Fruit fly (Drosophila melanogaster) whole organism, prepupa: ENCODE measurements around the gene CG6610.

ENCODE experiments used
- CG32006 ChIP-seq: fragments of 200-800 bp; sonication (Bioruptor generic); optimal IDR thresholded peaks from 3 replicates; lab custom pipeline; 2017; ENCODE audit warnings: missing biosample characterization, mild to moderate bottlenecking, missing genetic modification characterization
- CG4318 ChIP-seq: fragments of 200-800 bp; sonication (Bioruptor generic); optimal IDR thresholded peaks from 3 replicates; lab custom pipeline; 2017; ENCODE audit warnings: missing biosample characterization, mild to moderate bottlenecking, missing genetic modification characterization
- CG6808 ChIP-seq: fragments of 200-800 bp; sonication (Bioruptor generic); optimal IDR thresholded peaks from 3 replicates; lab custom pipeline; 2017; ENCODE audit warnings: missing biosample characterization, missing genetic modification characterization, mild to moderate bottlenecking, moderate library complexity, missing genetic modification reagents
- CG9139 ChIP-seq: fragments of 200-800 bp; sonication (Bioruptor generic); optimal IDR thresholded peaks from 3 replicates; lab custom pipeline; 2017; ENCODE audit warnings: missing biosample characterization, mild to moderate bottlenecking, missing genetic modification characterization
- Eip93F ChIP-seq: fragments of 200-800 bp; sonication (Bioruptor generic); optimal IDR thresholded peaks from 2 replicates; lab custom pipeline; 2016; ENCODE audit warnings: missing biosample characterization, mild to moderate bottlenecking, missing genetic modification characterization
- Gug ChIP-seq: fragments of 200-800 bp; sonication (Bioruptor generic); IDR thresholded peaks from 2 replicates; pipeline ENCODE4 v1.3.6; 2022; ENCODE audit warnings: missing biosample characterization, missing genetic modification characterization
- Sox102F ChIP-seq: fragments of 200-800 bp; sonication (Bioruptor generic); optimal IDR thresholded peaks from 2 replicates; lab custom pipeline; 2016; ENCODE audit warnings: missing biosample characterization, mild to moderate bottlenecking, missing genetic modification characterization
- dac ChIP-seq: fragments of 200-800 bp; sonication (Bioruptor generic); optimal IDR thresholded peaks from 2 replicates; lab custom pipeline; 2017; ENCODE audit warnings: missing biosample characterization, mild to moderate bottlenecking, missing genetic modification characterization
- dsx ChIP-seq: fragments of 200-800 bp; optimal IDR thresholded peaks from 3 replicates; lab custom pipeline; 2019; ENCODE audit warnings: missing biosample characterization, mild to moderate bottlenecking, missing genetic modification characterization, moderate library complexity; ENCODE audit not compliant: poor library complexity, severe bottlenecking
- ss ChIP-seq, 2 experiments: fragments of 200-800 bp; sonication (Bioruptor generic); optimal IDR thresholded peaks; 2 replicates in 1 of 2; 3 replicates in 1 of 2; lab custom pipeline; 2017 to 2018; ENCODE audit warnings: mild to moderate bottlenecking in 2 of 2, missing biosample characterization in 2 of 2, missing genetic modification characterization in 2 of 2, moderate library complexity in 1 of 2
- topi ChIP-seq: fragments of 200-800 bp; sonication (Bioruptor generic); optimal IDR thresholded peaks from 3 replicates; lab custom pipeline; 2016; ENCODE audit warnings: missing biosample characterization, missing genetic modification characterization
- vri ChIP-seq: fragments of 200-800 bp; sonication (Bioruptor generic); optimal IDR thresholded peaks from 3 replicates; lab custom pipeline; 2016; ENCODE audit warnings: missing biosample characterization, mild to moderate bottlenecking, missing genetic modification characterization

dm6 chr3L:6097270-6097669 is 21.9 kb downstream of the CG6610 start, which contains the start of gene Ets65A:
- no peak for TF ChIP-seq CG6808
- no peak for TF ChIP-seq CG4318 (GFP tag; lab: Kevin White, UChicago)
- TF ChIP-seq CG32006 (GFP tag; lab: Kevin White, UChicago), result no peak
- TF ChIP-seq dsx (GFP tag; lab: Kevin White, UChicago), result no peak
- TF ChIP-seq ss (GFP tag; optimal IDR thresholded peaks at IDR 0.05; lab: Kevin White, UChicago), result no peak
- no peak for TF ChIP-seq vri (GFP tag; lab: Kevin White, UChicago)
- no peak for TF ChIP-seq Eip93F (GFP tag; lab: Kevin White, UChicago)
- no peak for TF ChIP-seq dac (GFP tag; lab: Kevin White, UChicago)
- TF ChIP-seq Gug, result no peak
- no peak for TF ChIP-seq topi (GFP tag; lab: Kevin White, UChicago)
- no peak for TF ChIP-seq Sox102F (GFP tag; lab: Kevin White, UChicago)
- no peak for TF ChIP-seq CG9139 (GFP tag; lab: Kevin White, UChicago)
